Fruit fly (Drosophila melanogaster) whole organism, wandering third instar larva: ENCODE data around the gene CG14650.

Experiments
- CG9705 ChIP-seq: fragments of 200-800 bp; sonication (Bioruptor generic); optimal IDR thresholded peaks from 2 replicates; lab custom pipeline; 2018; ENCODE audit warnings: missing biosample characterization, mild to moderate bottlenecking, missing genetic modification characterization
- Vsx2 ChIP-seq: fragments of 200-300, 225-300 bp; sonication (Bioruptor generic); optimal IDR thresholded peaks from 2 replicates; lab custom pipeline; 2018; ENCODE audit warnings: missing biosample characterization, missing genetic modification characterization; ENCODE audit not compliant: partially characterized antibody
- br ChIP-seq: fragments of 200-800 bp; sonication (Bioruptor generic); optimal IDR thresholded peaks from 2 replicates; lab custom pipeline; 2016; ENCODE audit warnings: missing biosample characterization, missing genetic modification characterization
- ey ChIP-seq: fragments of 200-800 bp; sonication (Bioruptor generic); optimal IDR thresholded peaks from 2 replicates; lab custom pipeline; 2016; ENCODE audit warnings: missing biosample characterization, missing genetic modification characterization
- h ChIP-seq: fragments of 200-800 bp; sonication (Bioruptor generic); optimal IDR thresholded peaks from 3 replicates; lab custom pipeline; 2016; ENCODE audit warnings: missing biosample characterization, mild to moderate bottlenecking, missing genetic modification characterization
- lola ChIP-seq: fragments of >200 bp; optimal IDR thresholded peaks from 2 replicates; lab custom pipeline; 2017; ENCODE audit warnings: missing biosample characterization, missing genetic modification characterization
- psq ChIP-seq: fragments of 200-800 bp; sonication (Bioruptor generic); optimal IDR thresholded peaks from 3 replicates; lab custom pipeline; 2017; ENCODE audit warnings: missing biosample characterization, mild to moderate bottlenecking, missing genetic modification characterization, moderate library complexity
- usp ChIP-seq: fragments of >200 bp; optimal IDR thresholded peaks from 2 replicates; lab custom pipeline; 2017; ENCODE audit warnings: missing biosample characterization, missing genetic modification characterization

- TF ChIP-seq lola (GFP tag; lab: Kevin White, UChicago), result no peak
- peak; percentile 68 for TF ChIP-seq psq (GFP tag; lab: Kevin White, UChicago)
- TF ChIP-seq ey (GFP tag; lab: Kevin White, UChicago), result peak; percentile 79
- TF ChIP-seq h, result peak; percentile 91
- TF ChIP-seq br (GFP tag; lab: Kevin White, UChicago), result peak; percentile 90
- no peak for TF ChIP-seq usp (GFP tag; lab: Kevin White, UChicago)
- no peak for TF ChIP-seq CG9705
- TF ChIP-seq Vsx2, result peak; percentile 79
Observed at dm6 chr3R:4478220-4479037, 41.2 kb downstream of the CG14650 start.
